Worm (Caenorhabditis elegans): ENCODE measurements around the gene ZK622.1.

The ZK622.1 gene

ce11 chrII:5336660-5337494 is 43.3 kb downstream of the ZK622.1 start (continued):
- no peak for TF ChIP-seq ztf-18 (tag; optimal IDR thresholded peaks at IDR 0.05)
- 0 out of 2 replicates have a peak, but pooled peaks have one; percentile 36 for TF ChIP-seq B0336.3 (GFP tag; IDR thresholded peaks at IDR 0.05)
- no peak for TF ChIP-seq ztf-22 (GFP tag; optimal IDR thresholded peaks at IDR 0.05)
- no peak for TF ChIP-seq Y95B8A.8 (GFP tag; IDR thresholded peaks at IDR 0.05)
- TF ChIP-seq efl-1 (GFP tag; optimal IDR thresholded peaks at IDR 0.05), result peak; percentile 22
- no peak for TF ChIP-seq B0035.1 (tag; optimal IDR thresholded peaks at IDR 0.05)
- peak; percentile 67 for TF ChIP-seq lin-40 (tag; optimal IDR thresholded peaks at IDR 0.05)
- 0 out of 2 replicates have a peak, but pooled peaks have one; percentile 43 for TF ChIP-seq ceh-40 (GFP tag; IDR thresholded peaks at IDR 0.05)
- TF ChIP-seq tlf-1 (GFP tag; optimal IDR thresholded peaks at IDR 0.05), result no peak
- TF ChIP-seq C06A6.2 (GFP tag; conservative IDR thresholded peaks at IDR 0.05), result 0 out of 2 replicates have a peak, but pooled peaks have one; percentile 10
- peak; percentile 32 for TF ChIP-seq nhr-80 (tag; optimal IDR thresholded peaks at IDR 0.05)
- TF ChIP-seq lin-35 (GFP tag; optimal IDR thresholded peaks at IDR 0.05), result peak in 1 of 3 experiments; percentile 40
- TF ChIP-seq unc-62 (GFP tag; optimal IDR thresholded peaks at IDR 0.05), result peak; percentile 54
- peak; percentile 15 for TF ChIP-seq madf-10 (tag; optimal IDR thresholded peaks at IDR 0.05)
- no peak for TF ChIP-seq athp-1 (tag; optimal IDR thresholded peaks at IDR 0.05)
- peak; percentile 45 for TF ChIP-seq somi-1 (GFP tag; optimal IDR thresholded peaks at IDR 0.05)
- peak; percentile 81 for TF ChIP-seq hmg-1.2 (GFP tag; IDR thresholded peaks at IDR 0.05)
- no peak for TF ChIP-seq ceh-91 (GFP tag; IDR thresholded peaks at IDR 0.05)
- TF ChIP-seq ceh-100 (GFP tag; IDR thresholded peaks at IDR 0.05), result 0 out of 2 replicates have a peak, but pooled peaks have one; percentile 13
- peak; percentile 40; the same call in 1 of the 2 replicates for TF ChIP-seq dox-1 (GFP tag; IDR thresholded peaks at IDR 0.05)
- no peak for TF ChIP-seq madf-6 (GFP tag; IDR thresholded peaks at IDR 0.05)
- no peak for TF ChIP-seq K12H6.12 (tag; optimal IDR thresholded peaks at IDR 0.05)
- peak; percentile 11 for TF ChIP-seq ztf-26 (tag; optimal IDR thresholded peaks at IDR 0.05)

- no peak for TF ChIP-seq F39B2.1 (GFP tag; IDR thresholded peaks at IDR 0.05)
- 0 out of 2 replicates have a peak, but pooled peaks have one; percentile 8 for TF ChIP-seq lin-26 (GFP tag; IDR thresholded peaks at IDR 0.05)
- TF ChIP-seq unc-62 (GFP tag; optimal IDR thresholded peaks at IDR 0.05), result peak; percentile 21
- TF ChIP-seq nhr-80 (tag; optimal IDR thresholded peaks at IDR 0.05), result peak; percentile 31
Measured at ce11 chrII:5337495-5337840, 43.9 kb downstream of the ZK622.1 start.

ce11 chrII:5338301-5338700 is 44.7 kb downstream of the ZK622.1 start:
- TF ChIP-seq Y56A3A.18 (GFP tag; IDR thresholded peaks at IDR 0.05) (no peak), cebp-1 (GFP tag; IDR thresholded peaks at IDR 0.05) (peak; percentile 74), cebp-1 (tag; optimal IDR thresholded peaks at IDR 0.05) (peak; percentile 82), pha-4 (tag; optimal IDR thresholded peaks at IDR 0.05) (peak; percentile 56), hsf-1 (GFP tag; IDR thresholded peaks at IDR 0.05) (0 out of 2 replicates have a peak, but pooled peaks have one; percentile 35), B0035.1 (tag; optimal IDR thresholded peaks at IDR 0.05) (no peak), C06A6.2 (GFP tag; conservative IDR thresholded peaks at IDR 0.05) (0 out of 2 replicates have a peak, but pooled peaks have one; percentile 12), lin-26 (GFP tag; IDR thresholded peaks at IDR 0.05) (0 out of 2 replicates have a peak, but pooled peaks have one; percentile 17), nhr-80 (tag; optimal IDR thresholded peaks at IDR 0.05) (peak; percentile 18), lsy-27 (tag; optimal IDR thresholded peaks at IDR 0.05; ENCODE audit: borderline replicate concordance, insufficient read depth) (no peak), ekl-4 (GFP tag; IDR thresholded peaks at IDR 0.05) (0 out of 2 replicates have a peak, but pooled peaks have one; percentile 10), him-1 (tag; optimal IDR thresholded peaks at IDR 0.05) (no peak), attf-5 (GFP tag; optimal IDR thresholded peaks at IDR 0.05) (peak; percentile 54), let-607 (tag; optimal IDR thresholded peaks at IDR 0.05) (peak in 1 of 2 experiments; percentile 2)
